Worm (Caenorhabditis elegans): ENCODE results near the gene maa-1.

The maa-1 gene

ce11 chrIII:11849590-11849989, 27.3 kb upstream of the maa-1 start:
- no peak for TF ChIP-seq mdl-1 (tag; optimal IDR thresholded peaks at IDR 0.05)
- no peak for TF ChIP-seq ZK546.5 (tag; optimal IDR thresholded peaks at IDR 0.05)

ce11 chrIII:11848317-11848716, 26.0 kb upstream of the maa-1 start:
- TF ChIP-seq jun-1 (tag; optimal IDR thresholded peaks at IDR 0.05) (no peak), ceh-9 (tag; optimal IDR thresholded peaks at IDR 0.05) (no peak), nfya-1 (tag; optimal IDR thresholded peaks at IDR 0.05; ENCODE audit: insufficient read depth) (no peak), elt-1 (tag; optimal IDR thresholded peaks at IDR 0.05) (no peak), hmg-11 (tag; optimal IDR thresholded peaks at IDR 0.05) (no peak), mdl-1 (tag; optimal IDR thresholded peaks at IDR 0.05) (no peak), aly-2 (tag; optimal IDR thresholded peaks at IDR 0.05) (no peak)

- TF ChIP-seq pqm-1 (tag; optimal IDR thresholded peaks at IDR 0.05) (no peak), elt-3 (tag; optimal IDR thresholded peaks at IDR 0.05) (no peak), lin-15B (tag; optimal IDR thresholded peaks at IDR 0.05) (peak; percentile 66), elt-1 (tag; optimal IDR thresholded peaks at IDR 0.05) (no peak), ama-1 (optimal IDR thresholded peaks at IDR 0.05) (no peak), tbx-2 (tag; optimal IDR thresholded peaks at IDR 0.05) (no peak), daf-12 (tag; optimal IDR thresholded peaks at IDR 0.05) (no peak), ceh-16 (tag; optimal IDR thresholded peaks at IDR 0.05) (no peak), nfya-1 (tag; optimal IDR thresholded peaks at IDR 0.05; ENCODE audit: insufficient read depth) (peak; percentile 97), nhr-67 (tag; optimal IDR thresholded peaks at IDR 0.05) (no peak), lin-39 (tag; optimal IDR thresholded peaks at IDR 0.05) (peak; percentile 64), mml-1 (tag; optimal IDR thresholded peaks at IDR 0.05) (no peak), elt-2 (tag; optimal IDR thresholded peaks at IDR 0.05) (peak; percentile 9), ztf-11 (tag; optimal IDR thresholded peaks at IDR 0.05) (no peak), zag-1 (tag; optimal IDR thresholded peaks at IDR 0.05) (no peak), nhr-77 (tag; optimal IDR thresholded peaks at IDR 0.05) (no peak), fkh-2 (tag; optimal IDR thresholded peaks at IDR 0.05) (no peak), ztf-4 (tag; optimal IDR thresholded peaks at IDR 0.05) (no peak), nhr-23 (tag; optimal IDR thresholded peaks at IDR 0.05) (no peak), jun-1 (tag; optimal IDR thresholded peaks at IDR 0.05) (no peak), pha-4 (tag; optimal IDR thresholded peaks at IDR 0.05) (peak; percentile 69), skn-1 (tag; optimal IDR thresholded peaks at IDR 0.05) (no peak), hmg-11 (tag; optimal IDR thresholded peaks at IDR 0.05) (peak; percentile 33), snpc-4 (tag; optimal IDR thresholded peaks at IDR 0.05) (no peak), egl-5 (tag; optimal IDR thresholded peaks at IDR 0.05) (peak; percentile 59)
Measured at ce11 chrIII:11847658-11848202, 25.4 kb upstream of the maa-1 start, which contains the start of gene mif-1. mif-1 (plus strand) TSS chrIII:11848152.

- TF ChIP-seq nfya-1 (tag; optimal IDR thresholded peaks at IDR 0.05; ENCODE audit: insufficient read depth) (peak; percentile 45), ceh-28 (tag; optimal IDR thresholded peaks at IDR 0.05) (peak; percentile 61), egl-27 (tag; optimal IDR thresholded peaks at IDR 0.05) (no peak)
Measured at ce11 chrIII:11847014-11847413, 24.7 kb upstream of the maa-1 start.

- TF ChIP-seq ztf-11 (tag; optimal IDR thresholded peaks at IDR 0.05) (no peak), R02D3.7 (tag; optimal IDR thresholded peaks at IDR 0.05) (no peak), ceh-9 (tag; optimal IDR thresholded peaks at IDR 0.05) (no peak), nhr-12 (tag; optimal IDR thresholded peaks at IDR 0.05) (no peak), nhr-23 (tag; optimal IDR thresholded peaks at IDR 0.05) (no peak), nhr-25 (tag; optimal IDR thresholded peaks at IDR 0.05) (no peak)
Measured at ce11 chrIII:11846365-11846764, 24.0 kb upstream of the maa-1 start, which contains the start of gene ntl-3. ntl-3 (minus strand) TSS chrIII:11846465.

ce11 chrIII:11843007-11843406, 20.7 kb upstream of the maa-1 start:
- TF ChIP-seq pqm-1 (tag; optimal IDR thresholded peaks at IDR 0.05) (no peak), nhr-77 (tag; optimal IDR thresholded peaks at IDR 0.05) (no peak), snpc-4 (tag; optimal IDR thresholded peaks at IDR 0.05) (no peak), skn-1 (tag; optimal IDR thresholded peaks at IDR 0.05) (no peak), lin-39 (tag; optimal IDR thresholded peaks at IDR 0.05) (no peak), nhr-12 (tag; optimal IDR thresholded peaks at IDR 0.05) (no peak), jun-1 (tag; optimal IDR thresholded peaks at IDR 0.05) (no peak), ZK546.5 (tag; optimal IDR thresholded peaks at IDR 0.05) (no peak), aly-2 (tag; optimal IDR thresholded peaks at IDR 0.05) (no peak), nhr-28 (tag; optimal IDR thresholded peaks at IDR 0.05) (no peak), ceh-82 (tag; optimal IDR thresholded peaks at IDR 0.05) (no peak), nhr-67 (tag; optimal IDR thresholded peaks at IDR 0.05) (no peak), ceh-16 (tag; optimal IDR thresholded peaks at IDR 0.05) (no peak), hmg-11 (tag; optimal IDR thresholded peaks at IDR 0.05) (no peak)

Measured in whole organism, L3 larva.